Fruit fly (Drosophila melanogaster) whole organism, prepupa: ENCODE measurements around the gene CG14546.

Experiments used
- CG10631 ChIP-seq: fragments of 200-800 bp; sonication (Bioruptor generic); optimal IDR thresholded peaks from 2 replicates; lab custom pipeline; 2016; ENCODE audit warnings: missing biosample characterization, missing genetic modification characterization
- CG10669 ChIP-seq: fragments of 200-800 bp; sonication (Bioruptor generic); optimal IDR thresholded peaks from 3 replicates; lab custom pipeline; 2018; ENCODE audit warnings: missing biosample characterization, mild to moderate bottlenecking, missing genetic modification characterization, moderate library complexity
- CG11294 ChIP-seq: fragments of 200-800 bp; sonication (Bioruptor generic); IDR thresholded peaks from 2 replicates; pipeline ENCODE4 v1.3.6; 2022; ENCODE audit warnings: missing biosample characterization, missing genetic modification characterization
- CG11762 ChIP-seq: fragments of 200-800 bp; sonication (Bioruptor generic); optimal IDR thresholded peaks from 3 replicates; lab custom pipeline; 2016; ENCODE audit warnings: missing biosample characterization, missing genetic modification characterization; ENCODE audit not compliant: insufficient read depth
- CG11902 ChIP-seq: fragments of 200-800 bp; sonication (Bioruptor generic); optimal IDR thresholded peaks from 3 replicates; lab custom pipeline; 2016; ENCODE audit warnings: missing biosample characterization, missing genetic modification characterization
- CG15336 ChIP-seq: fragments of 200-800 bp; sonication (Bioruptor generic); IDR thresholded peaks from 2 replicates; pipeline ENCODE4 v1.3.6; 2022; ENCODE audit warnings: missing biosample characterization, missing genetic modification characterization
- CG1621 ChIP-seq: fragments of 200-800 bp; sonication (Bioruptor generic); optimal IDR thresholded peaks from 3 replicates; lab custom pipeline; 2018; ENCODE audit warnings: missing biosample characterization, mild to moderate bottlenecking, missing genetic modification characterization
- CG16779 ChIP-seq: fragments of 200-800 bp; sonication (Bioruptor generic); optimal IDR thresholded peaks from 3 replicates; lab custom pipeline; 2017; ENCODE audit warnings: missing biosample characterization, mild to moderate bottlenecking, missing genetic modification characterization
- CG3032 ChIP-seq: fragments of 200-800 bp; optimal IDR thresholded peaks from 2 replicates; lab custom pipeline; 2019; ENCODE audit warnings: missing biosample characterization, mild to moderate bottlenecking, missing genetic modification characterization, moderate library complexity
- CG31627 ChIP-seq: fragments of 200-800 bp; sonication (Bioruptor generic); optimal IDR thresholded peaks from 3 replicates; lab custom pipeline; 2016; ENCODE audit warnings: missing biosample characterization, missing genetic modification characterization
- CG32006 ChIP-seq: fragments of 200-800 bp; sonication (Bioruptor generic); optimal IDR thresholded peaks from 3 replicates; lab custom pipeline; 2017; ENCODE audit warnings: missing biosample characterization, mild to moderate bottlenecking, missing genetic modification characterization
- CG3919 ChIP-seq: fragments of 200-800 bp; sonication (Bioruptor generic); optimal IDR thresholded peaks from 3 replicates; lab custom pipeline; 2016; ENCODE audit warnings: missing biosample characterization, missing genetic modification characterization
- CG4318 ChIP-seq: fragments of 200-800 bp; sonication (Bioruptor generic); optimal IDR thresholded peaks from 3 replicates; lab custom pipeline; 2017; ENCODE audit warnings: missing biosample characterization, mild to moderate bottlenecking, missing genetic modification characterization
- CG6163 ChIP-seq: fragments of 200-800 bp; sonication (Bioruptor generic); IDR thresholded peaks from 3 replicates; pipeline ENCODE4 v1.3.6; 2022; ENCODE audit warnings: missing biosample characterization, missing genetic modification characterization
- CG6276 ChIP-seq: fragments of 200-800 bp; sonication (Bioruptor generic); optimal IDR thresholded peaks from 2 replicates; lab custom pipeline; 2017; ENCODE audit warnings: missing biosample characterization, mild to moderate bottlenecking, missing genetic modification characterization
- CG6792 ChIP-seq: fragments of 200-800 bp; sonication (Bioruptor generic); optimal IDR thresholded peaks from 3 replicates; lab custom pipeline; 2016; ENCODE audit warnings: missing biosample characterization, missing genetic modification characterization
- CG6808 ChIP-seq: fragments of 200-800 bp; sonication (Bioruptor generic); optimal IDR thresholded peaks from 3 replicates; lab custom pipeline; 2017; ENCODE audit warnings: missing biosample characterization, missing genetic modification characterization, mild to moderate bottlenecking, moderate library complexity, missing genetic modification reagents
- CG8119 ChIP-seq: fragments of 200-800 bp; sonication (Bioruptor generic); IDR thresholded peaks from 3 replicates; pipeline ENCODE4 v1.3.6; 2022; ENCODE audit warnings: missing biosample characterization, missing genetic modification characterization
- CG8632 ChIP-seq: fragments of 200-800 bp; sonication (Bioruptor generic); optimal IDR thresholded peaks from 3 replicates; lab custom pipeline; 2016; ENCODE audit warnings: missing biosample characterization, missing genetic modification characterization
- CG9139 ChIP-seq: fragments of 200-800 bp; sonication (Bioruptor generic); optimal IDR thresholded peaks from 3 replicates; lab custom pipeline; 2017; ENCODE audit warnings: missing biosample characterization, mild to moderate bottlenecking, missing genetic modification characterization
- Eip78C ChIP-seq: fragments of 200-800 bp; sonication (Bioruptor generic); peaks from one replicate; lab custom pipeline; 2016; ENCODE audit warnings: missing biosample characterization, missing genetic modification characterization
- Eip93F ChIP-seq: fragments of 200-800 bp; sonication (Bioruptor generic); optimal IDR thresholded peaks from 2 replicates; lab custom pipeline; 2016; ENCODE audit warnings: missing biosample characterization, mild to moderate bottlenecking, missing genetic modification characterization
- Ets96B ChIP-seq: fragments of 200-800 bp; optimal IDR thresholded peaks from 2 replicates; lab custom pipeline; 2019; ENCODE audit warnings: missing biosample characterization, mild to moderate bottlenecking, missing genetic modification characterization, moderate library complexity
- Gug ChIP-seq: fragments of 200-800 bp; sonication (Bioruptor generic); IDR thresholded peaks from 2 replicates; pipeline ENCODE4 v1.3.6; 2022; ENCODE audit warnings: missing biosample characterization, missing genetic modification characterization
- Hr38 ChIP-seq: sonication (Bioruptor generic); optimal IDR thresholded peaks from 2 replicates; lab custom pipeline; 2016; ENCODE audit warnings: missing biosample characterization, missing genetic modification characterization
- Hr4 ChIP-seq: fragments of 200-800 bp; sonication (Bioruptor generic); optimal IDR thresholded peaks from 3 replicates; lab custom pipeline; 2016; ENCODE audit warnings: missing biosample characterization, missing genetic modification characterization
- Lpt ChIP-seq: fragments of 200-800 bp; sonication (Bioruptor generic); optimal IDR thresholded peaks from 3 replicates; lab custom pipeline; 2016; ENCODE audit warnings: missing biosample characterization, missing genetic modification characterization
- Met ChIP-seq: fragments of 200-800 bp; sonication (Bioruptor generic); optimal IDR thresholded peaks from 3 replicates; lab custom pipeline; 2016; ENCODE audit warnings: missing biosample characterization, missing genetic modification characterization
- OdsH ChIP-seq: fragments of 200-800 bp; sonication (Bioruptor generic); optimal IDR thresholded peaks from 3 replicates; lab custom pipeline; 2016; ENCODE audit warnings: missing biosample characterization, missing genetic modification characterization
- Smox ChIP-seq: fragments of 200-800 bp; sonication (Bioruptor generic); optimal IDR thresholded peaks from 3 replicates; lab custom pipeline; 2016; ENCODE audit warnings: missing biosample characterization, missing genetic modification characterization
- Sox14 ChIP-seq: fragments of 200-800 bp; sonication (Bioruptor generic); optimal IDR thresholded peaks from 3 replicates; lab custom pipeline; 2016; ENCODE audit warnings: missing biosample characterization, missing genetic modification characterization
- achi ChIP-seq: fragments of 200-800 bp; sonication (Bioruptor generic); optimal IDR thresholded peaks from 3 replicates; lab custom pipeline; 2016; ENCODE audit warnings: missing biosample characterization, missing genetic modification characterization
- acj6 ChIP-seq: fragments of 200-800 bp; sonication (Bioruptor generic); optimal IDR thresholded peaks from 3 replicates; lab custom pipeline; 2016; ENCODE audit warnings: missing biosample characterization, missing genetic modification characterization
- cyc ChIP-seq: fragments of 200-800 bp; sonication (Bioruptor generic); optimal IDR thresholded peaks from 3 replicates; lab custom pipeline; 2016; ENCODE audit warnings: missing biosample characterization, missing genetic modification characterization
- dac ChIP-seq: fragments of 200-800 bp; sonication (Bioruptor generic); optimal IDR thresholded peaks from 2 replicates; lab custom pipeline; 2017; ENCODE audit warnings: missing biosample characterization, mild to moderate bottlenecking, missing genetic modification characterization
- eg ChIP-seq: fragments of 200-800 bp; sonication (Bioruptor generic); IDR thresholded peaks from 3 replicates; pipeline ENCODE4 v1.3.6; 2022; ENCODE audit warnings: missing biosample characterization, missing genetic modification characterization
- esn ChIP-seq: fragments of 200-800 bp; sonication (Bioruptor generic); optimal IDR thresholded peaks from 2 replicates; lab custom pipeline; 2016; ENCODE audit warnings: missing biosample characterization, mild to moderate bottlenecking, missing genetic modification characterization, moderate library complexity
- fkh ChIP-seq: fragments of 200-800 bp; sonication (Bioruptor generic); optimal IDR thresholded peaks from 3 replicates; lab custom pipeline; 2017; ENCODE audit warnings: missing biosample characterization, mild to moderate bottlenecking, missing genetic modification characterization, moderate library complexity
- lz ChIP-seq: fragments of 200-800 bp; sonication (Bioruptor generic); optimal IDR thresholded peaks from 3 replicates; lab custom pipeline; 2016; ENCODE audit warnings: missing biosample characterization, missing genetic modification characterization
- net ChIP-seq: fragments of 200-800 bp; sonication (Bioruptor generic); optimal IDR thresholded peaks from 3 replicates; lab custom pipeline; 2016; ENCODE audit warnings: missing biosample characterization, missing genetic modification characterization
- salr ChIP-seq, 2 experiments: fragments of 200-800 bp; sonication (Bioruptor generic); optimal IDR thresholded peaks; 3 replicates each; lab custom pipeline; 2016 to 2018; ENCODE audit warnings: missing biosample characterization in 2 of 2, missing genetic modification characterization in 2 of 2, mild to moderate bottlenecking in 1 of 2
- spab ChIP-seq: fragments of 200-800 bp; sonication (Bioruptor generic); optimal IDR thresholded peaks from 2 replicates; lab custom pipeline; 2017; ENCODE audit warnings: missing biosample characterization, mild to moderate bottlenecking, missing genetic modification characterization, missing genetic modification reagents
- ss ChIP-seq, 2 experiments: fragments of 200-800 bp; sonication (Bioruptor generic); optimal IDR thresholded peaks; 2 replicates in 1 of 2; 3 replicates in 1 of 2; lab custom pipeline; 2017 to 2018; ENCODE audit warnings: mild to moderate bottlenecking in 2 of 2, missing biosample characterization in 2 of 2, missing genetic modification characterization in 2 of 2, moderate library complexity in 1 of 2
- svp ChIP-seq: fragments of 200-800 bp; sonication (Bioruptor generic); peaks from one replicate; lab custom pipeline; 2016; ENCODE audit warnings: missing biosample characterization, missing genetic modification characterization
- topi ChIP-seq: fragments of 200-800 bp; sonication (Bioruptor generic); optimal IDR thresholded peaks from 3 replicates; lab custom pipeline; 2016; ENCODE audit warnings: missing biosample characterization, missing genetic modification characterization
- vri ChIP-seq: fragments of 200-800 bp; sonication (Bioruptor generic); optimal IDR thresholded peaks from 3 replicates; lab custom pipeline; 2016; ENCODE audit warnings: missing biosample characterization, mild to moderate bottlenecking, missing genetic modification characterization

Gene CG14546

DNA sequence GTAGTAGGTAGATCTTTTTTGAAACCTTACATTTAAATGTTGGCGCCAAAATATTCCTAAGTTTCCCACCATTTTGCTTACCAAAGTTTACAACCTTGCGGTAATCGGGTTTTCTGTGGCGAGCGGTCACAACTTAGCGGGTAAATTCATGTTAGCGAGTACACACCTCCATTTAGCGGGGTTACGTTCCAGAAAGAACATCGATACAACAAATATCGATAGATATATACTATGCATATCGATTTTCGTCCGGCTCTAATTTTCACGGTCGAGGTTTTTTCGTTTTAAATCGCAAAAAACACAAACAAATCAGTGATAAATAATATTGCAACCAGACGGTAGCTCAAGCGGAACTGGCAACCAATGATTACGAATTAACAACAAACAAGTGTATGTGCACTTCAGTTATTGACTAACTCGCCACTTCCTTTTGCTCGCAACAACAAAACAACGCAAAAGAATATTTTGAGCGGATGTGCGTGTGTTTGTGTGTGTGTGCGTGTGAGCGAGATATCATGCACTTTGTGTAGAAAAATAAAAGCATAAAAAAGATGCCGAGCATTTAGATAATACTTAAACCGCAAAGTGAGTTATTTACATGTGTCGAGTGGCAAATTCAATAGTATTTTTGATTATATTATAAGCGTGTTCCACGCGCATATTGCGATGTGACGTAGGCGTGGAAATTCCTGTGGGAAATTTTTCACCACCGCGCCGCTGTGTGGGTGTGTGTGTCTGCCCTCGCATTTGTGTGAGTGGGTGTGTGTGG lies 33.9 kb downstream of the CG14546 start, which contains the start of gene Lnk (continued):
- TF ChIP-seq ss (GFP tag; optimal IDR thresholded peaks at IDR 0.05; lab: Kevin White, UChicago) (no peak), Eip93F (no peak), CG11902 (GFP tag; lab: Kevin White, UChicago) (no peak), CG4318 (GFP tag; lab: Kevin White, UChicago) (no peak), CG6276 (no peak), CG1621 (tag; lab: Kevin White, UChicago) (no peak), spab (GFP tag; lab: Kevin White, UChicago) (peak; percentile 16), CG31627 (GFP tag; lab: Kevin White, UChicago) (no peak), CG6808 (GFP tag; lab: Kevin White, UChicago) (peak; percentile 69), CG11294 (no peak), dac (GFP tag; lab: Kevin White, UChicago) (no peak), lz (GFP tag; lab: Kevin White, UChicago) (no peak), eg (GFP tag; lab: Robert Waterston, UW) (0 out of 3 replicates have a peak, but pooled peaks have one; percentile 30), CG8119 (peak; percentile 55; the same call in 1 of the 3 replicates)

- TF ChIP-seq esn (GFP tag; lab: Kevin White, UChicago) (no peak), fkh (peak; percentile 55), vri (GFP tag; lab: Kevin White, UChicago) (peak; percentile 81)
- TF ChIP-seq, all 60 proteins: peak for 2
Measured at dm6 chr3R:25885136-25885535, 37.3 kb downstream of the CG14546 start.

DNA sequence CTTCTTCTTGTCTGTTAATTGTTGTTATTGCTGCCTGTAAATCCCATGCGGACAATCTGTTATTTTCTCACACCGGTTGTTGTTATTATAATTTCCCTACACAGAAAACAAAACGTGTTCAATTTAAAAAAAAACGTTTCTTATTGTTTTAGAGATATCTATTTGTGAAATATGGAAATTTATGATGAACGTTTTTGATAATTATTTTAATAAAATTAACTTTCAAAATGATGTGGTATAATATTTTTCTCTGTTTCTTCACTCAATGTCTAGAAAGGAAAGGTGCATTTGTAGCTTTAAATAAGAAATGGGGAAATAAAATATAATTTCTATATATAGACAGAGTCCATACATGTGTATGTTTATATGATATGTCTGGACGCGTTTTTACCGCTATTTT lies 38.1 kb downstream of the CG14546 start:
- no peak for TF ChIP-seq spab (GFP tag; lab: Kevin White, UChicago)
- peak; percentile 21 for TF ChIP-seq CG6792 (GFP tag; lab: Kevin White, UChicago)
- TF ChIP-seq CG9139 (GFP tag; lab: Kevin White, UChicago): no peak
- TF ChIP-seq CG3919 (GFP tag; lab: Kevin White, UChicago): no peak
- peak; percentile 25 for TF ChIP-seq CG11762 (GFP tag; lab: Kevin White, UChicago)
- TF ChIP-seq esn (GFP tag; lab: Kevin White, UChicago): peak; percentile 55
- TF ChIP-seq eg (GFP tag; lab: Robert Waterston, UW): peak; percentile 77
- TF ChIP-seq CG15336 (GFP tag; lab: Robert Waterston, UW): peak; percentile 82
- TF ChIP-seq salr (GFP tag; optimal IDR thresholded peaks at IDR 0.05; lab: Kevin White, UChicago): peak in 1 of 2 experiments; percentile 64
- TF ChIP-seq Ets96B: peak; percentile 31
- TF ChIP-seq Gug (GFP tag; lab: Robert Waterston, UW): peak; percentile 46; the same call in 1 of the 2 replicates
- no peak for TF ChIP-seq CG10631 (GFP tag; lab: Kevin White, UChicago)
- no peak for TF ChIP-seq CG4318 (GFP tag; lab: Kevin White, UChicago)
- TF ChIP-seq CG10669 (GFP tag; lab: Kevin White, UChicago): peak; percentile 15
- peak; percentile 31 for TF ChIP-seq cyc (GFP tag; lab: Kevin White, UChicago)
- TF ChIP-seq OdsH (GFP tag; lab: Kevin White, UChicago): peak; percentile 34
- TF ChIP-seq svp (GFP tag; lab: Kevin White, UChicago): peak; percentile 71
- peak; percentile 39 for TF ChIP-seq Smox (GFP tag; lab: Kevin White, UChicago)
- TF ChIP-seq Hr38: no peak
- TF ChIP-seq lz (GFP tag; lab: Kevin White, UChicago): peak; percentile 25
- TF ChIP-seq acj6: peak; percentile 30
- peak; percentile 31 for TF ChIP-seq CG8632 (GFP tag; lab: Kevin White, UChicago)
- TF ChIP-seq CG16779 (tag; lab: Kevin White, UChicago): no peak
- peak; percentile 72 for TF ChIP-seq CG32006 (GFP tag; lab: Kevin White, UChicago)
- peak; percentile 17 for TF ChIP-seq Sox14
- TF ChIP-seq CG3032 (tag; lab: Kevin White, UChicago): peak; percentile 26
- TF ChIP-seq Met: peak; percentile 55
- TF ChIP-seq CG6276: peak; percentile 66
- peak; percentile 50 for TF ChIP-seq Hr4
- peak; percentile 54 for TF ChIP-seq achi (GFP tag; lab: Kevin White, UChicago)
- peak; percentile 56 for TF ChIP-seq net (GFP tag; lab: Kevin White, UChicago)
- peak; percentile 79 for TF ChIP-seq CG8119
- TF ChIP-seq CG6163: peak; percentile 7; the same call in 1 of the 3 replicates
- TF ChIP-seq Eip78C: peak; percentile 48
- peak; percentile 44 for TF ChIP-seq topi (GFP tag; lab: Kevin White, UChicago)
- no peak for TF ChIP-seq Lpt (GFP tag; lab: Kevin White, UChicago)
